Worm (Caenorhabditis elegans) whole organism, L1 larva: Measurements from ENCODE around the gene lelo-3.

Experiments used
- C04F5.9 ChIP-seq: sonication (generic microtip); optimal IDR thresholded peaks from 2 replicates; lab custom pipeline; 2016; ENCODE audit warnings: missing genetic modification characterization, missing compliant biosample characterization
- C16A3.4 ChIP-seq: fragments of 150-350 bp; optimal IDR thresholded peaks from 2 replicates; lab custom pipeline; 2014; ENCODE audit warnings: missing biosample characterization, missing genetic modification characterization
- C34B4.2 ChIP-seq: sonication (generic microtip); optimal IDR thresholded peaks from 2 replicates; lab custom pipeline; 2017; ENCODE audit warnings: mild to moderate bottlenecking, missing genetic modification characterization, missing compliant biosample characterization
- F16B12.6 ChIP-seq: fragments of 150-350 bp; optimal IDR thresholded peaks from 2 replicates; lab custom pipeline; 2014; ENCODE audit warnings: missing biosample characterization, missing genetic modification characterization
- aly-2 ChIP-seq: fragments of 150-350 bp; optimal IDR thresholded peaks from 2 replicates; lab custom pipeline; 2014; ENCODE audit warnings: missing biosample characterization, missing genetic modification characterization
- blmp-1 ChIP-seq: fragments of 150-350 bp; optimal IDR thresholded peaks from 2 replicates; lab custom pipeline; 2014; ENCODE audit warnings: missing biosample characterization, missing genetic modification characterization
- ceh-63 ChIP-seq: fragments of 200-800 bp; sonication (Bioruptor generic); optimal IDR thresholded peaks from 2 replicates; lab custom pipeline; 2018; ENCODE audit warnings: mild to moderate bottlenecking, missing genetic modification characterization, missing compliant biosample characterization
- efl-3 ChIP-seq: fragments of 200-800 bp; sonication (Bioruptor generic); optimal IDR thresholded peaks from 2 replicates; lab custom pipeline; 2018; ENCODE audit warnings: mild to moderate bottlenecking, missing genetic modification characterization, missing compliant biosample characterization
- egl-13 ChIP-seq: sonication (generic microtip); optimal IDR thresholded peaks from 2 replicates; lab custom pipeline; 2016; ENCODE audit warnings: missing genotype, missing genetic modification reagents, missing genetic modification characterization, missing compliant biosample characterization
- elt-2 ChIP-seq: sonication (generic microtip); optimal IDR thresholded peaks from 2 replicates; lab custom pipeline; 2016; ENCODE audit warnings: missing genetic modification characterization, mild to moderate bottlenecking, inconsistent platforms, missing compliant biosample characterization, missing genetic modification reagents
- ets-5 ChIP-seq: fragments of 200-800 bp; sonication (Bioruptor generic); IDR thresholded peaks from 2 replicates; pipeline ENCODE4 v1.3.6; 2022; ENCODE audit warnings: missing genetic modification characterization, missing compliant biosample characterization
- grh-1 ChIP-seq: fragments of 200-800 bp; sonication (Bioruptor generic); IDR thresholded peaks from 2 replicates; pipeline ENCODE4 v1.3.6; 2022; ENCODE audit warnings: missing genetic modification reagents, missing genetic modification characterization, missing compliant biosample characterization
- hpl-2 ChIP-seq: fragments of 150-350 bp; optimal IDR thresholded peaks from 2 replicates; lab custom pipeline; 2014; ENCODE audit warnings: missing biosample characterization, missing genetic modification reagents, missing genetic modification characterization
- irx-1 ChIP-seq: sonication (generic microtip); optimal IDR thresholded peaks from 2 replicates; lab custom pipeline; 2016; ENCODE audit warnings: missing genetic modification characterization, missing compliant biosample characterization
- isw-1 ChIP-seq: fragments of 200-800 bp; sonication (Bioruptor generic); IDR thresholded peaks from 2 replicates; pipeline ENCODE4 v1.3.6; 2022; ENCODE audit warnings: missing genetic modification characterization, missing compliant biosample characterization
- lin-14 ChIP-seq: fragments of 200-800 bp; sonication (Bioruptor generic); optimal IDR thresholded peaks from 2 replicates; lab custom pipeline; 2018; ENCODE audit warnings: mild to moderate bottlenecking, missing genetic modification characterization, moderate library complexity, missing compliant biosample characterization
- lir-3 ChIP-seq: sonication (generic microtip); optimal IDR thresholded peaks from 2 replicates; lab custom pipeline; 2016; ENCODE audit warnings: mild to moderate bottlenecking, missing genetic modification characterization, moderate library complexity, missing compliant biosample characterization; ENCODE audit not compliant: poor library complexity
- mab-9 ChIP-seq: fragments of 200-800 bp; sonication (Bioruptor generic); IDR thresholded peaks from 2 replicates; pipeline ENCODE4 v1.3.6; 2022; ENCODE audit warnings: missing genetic modification reagents, missing genetic modification characterization, missing compliant biosample characterization
- mef-2 ChIP-seq: fragments of 150-350 bp; optimal IDR thresholded peaks from 2 replicates; lab custom pipeline; 2014; ENCODE audit warnings: missing biosample characterization, missing genetic modification characterization
- nhr-11 ChIP-seq: fragments of 150-350 bp; optimal IDR thresholded peaks from 2 replicates; lab custom pipeline; 2014; ENCODE audit warnings: missing biosample characterization, missing genetic modification characterization
- nhr-12 ChIP-seq: sonication (generic microtip); optimal IDR thresholded peaks from 2 replicates; lab custom pipeline; 2017; ENCODE audit warnings: missing biosample characterization, missing genetic modification characterization
- nhr-20 ChIP-seq: sonication (generic microtip); optimal IDR thresholded peaks from 2 replicates; lab custom pipeline; 2016; ENCODE audit warnings: mild to moderate bottlenecking, missing genetic modification characterization, missing compliant biosample characterization
- nhr-47 ChIP-seq: sonication (generic microtip); optimal IDR thresholded peaks from 2 replicates; lab custom pipeline; 2016; ENCODE audit warnings: mild to moderate bottlenecking, missing genetic modification characterization, moderate library complexity, missing compliant biosample characterization
- nhr-77 ChIP-seq: fragments of 150-350 bp; optimal IDR thresholded peaks from 2 replicates; lab custom pipeline; 2014; ENCODE audit warnings: missing biosample characterization, missing genetic modification characterization
- nhr-90 ChIP-seq: sonication (generic microtip); optimal IDR thresholded peaks from 2 replicates; lab custom pipeline; 2016; ENCODE audit warnings: mild to moderate bottlenecking, missing genetic modification characterization, missing compliant biosample characterization; ENCODE audit not compliant: poor library complexity
- pag-3 ChIP-seq: sonication (generic microtip); optimal IDR thresholded peaks from 2 replicates; lab custom pipeline; 2017; ENCODE audit warnings: missing genetic modification characterization, mild to moderate bottlenecking, missing compliant biosample characterization, antibody characterized with exemption, borderline replicate concordance; ENCODE audit not compliant: insufficient read depth
- pax-3 ChIP-seq: fragments of 200-800 bp; sonication (Bioruptor generic); optimal IDR thresholded peaks from 2 replicates; lab custom pipeline; 2018; ENCODE audit warnings: mild to moderate bottlenecking, missing genetic modification characterization, moderate library complexity, missing compliant biosample characterization
- rnt-1 ChIP-seq: sonication (generic microtip); optimal IDR thresholded peaks from 2 replicates; lab custom pipeline; 2016; ENCODE audit warnings: mild to moderate bottlenecking, missing genetic modification characterization, moderate library complexity, missing compliant biosample characterization
- snu-23 ChIP-seq: sonication (generic microtip); optimal IDR thresholded peaks from 2 replicates; lab custom pipeline; 2016; ENCODE audit warnings: missing genetic modification characterization, missing compliant biosample characterization
- sox-4 ChIP-seq: sonication (generic microtip); optimal IDR thresholded peaks from 2 replicates; lab custom pipeline; 2016; ENCODE audit warnings: missing genetic modification characterization, missing compliant biosample characterization
- sptf-1 ChIP-seq: fragments of 150-350 bp; optimal IDR thresholded peaks from 2 replicates; lab custom pipeline; 2014; ENCODE audit warnings: missing biosample characterization, missing genetic modification characterization
- tbx-2 ChIP-seq: sonication (generic microtip); optimal IDR thresholded peaks from 2 replicates; lab custom pipeline; 2016; ENCODE audit warnings: missing genetic modification characterization, missing compliant biosample characterization
- tlp-1 ChIP-seq: fragments of 150-350 bp; optimal IDR thresholded peaks from 2 replicates; lab custom pipeline; 2014; ENCODE audit warnings: missing biosample characterization, missing genetic modification characterization
- xbp-1 ChIP-seq: sonication (generic microtip); optimal IDR thresholded peaks from 2 replicates; lab custom pipeline; 2016; ENCODE audit warnings: missing genetic modification characterization, missing compliant biosample characterization
- zag-1 ChIP-seq: fragments of 150-350 bp; optimal IDR thresholded peaks from 2 replicates; lab custom pipeline; 2014; ENCODE audit warnings: missing biosample characterization, missing genetic modification characterization

Gene lelo-3

DNA sequence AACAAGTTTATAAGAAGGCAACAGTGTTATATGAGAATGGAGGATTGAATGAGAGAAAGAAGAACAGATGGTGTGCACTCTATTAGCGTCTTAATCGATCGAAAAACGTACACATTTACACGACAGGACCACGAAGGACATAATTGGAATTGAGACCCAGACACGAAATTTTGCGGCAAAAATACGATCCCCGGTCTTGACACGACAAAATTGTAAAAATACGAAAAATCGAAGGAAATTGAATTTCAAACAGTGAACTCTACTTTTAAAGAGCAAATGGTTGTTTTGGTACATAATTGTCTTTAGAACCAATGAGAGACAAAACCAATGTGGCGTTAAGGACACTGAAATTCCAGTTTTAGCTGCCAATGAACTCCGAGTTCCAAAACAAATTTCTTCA is at the start of gene lelo-3:
Gene lelo-3 (minus strand): TSS at position 101 of the 400 bp plus-strand sequence.
- no peak for TF ChIP-seq egl-13 (tag; lab: Kevin White, UChicago)
- no peak for TF ChIP-seq tbx-2 (tag; lab: Kevin White, UChicago)
- TF ChIP-seq, all 84 proteins: peak for 0

DNA sequence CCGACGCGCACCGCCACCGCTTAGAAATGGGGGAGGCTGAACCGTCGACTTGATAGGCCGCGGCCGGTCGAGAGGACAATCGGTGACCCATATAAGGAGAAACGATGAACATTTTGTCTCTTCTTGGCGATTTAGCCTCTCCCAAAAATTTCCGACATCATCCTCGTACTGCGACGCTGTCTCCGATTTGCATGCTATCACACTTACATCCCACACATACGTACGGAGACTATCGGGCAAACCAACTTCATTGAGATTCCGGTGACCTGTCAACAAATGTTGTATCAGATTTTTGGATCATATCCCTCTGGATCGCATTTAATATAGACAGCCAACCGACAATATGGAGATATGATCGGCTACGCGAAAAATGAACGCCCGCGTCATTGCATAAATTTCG is 44.2 kb upstream of the lelo-3 start:
- TF ChIP-seq nhr-77 (tag; lab: Kevin White, UChicago): no peak
- peak; percentile 63 for TF ChIP-seq blmp-1 (tag; lab: Kevin White, UChicago)

DNA sequence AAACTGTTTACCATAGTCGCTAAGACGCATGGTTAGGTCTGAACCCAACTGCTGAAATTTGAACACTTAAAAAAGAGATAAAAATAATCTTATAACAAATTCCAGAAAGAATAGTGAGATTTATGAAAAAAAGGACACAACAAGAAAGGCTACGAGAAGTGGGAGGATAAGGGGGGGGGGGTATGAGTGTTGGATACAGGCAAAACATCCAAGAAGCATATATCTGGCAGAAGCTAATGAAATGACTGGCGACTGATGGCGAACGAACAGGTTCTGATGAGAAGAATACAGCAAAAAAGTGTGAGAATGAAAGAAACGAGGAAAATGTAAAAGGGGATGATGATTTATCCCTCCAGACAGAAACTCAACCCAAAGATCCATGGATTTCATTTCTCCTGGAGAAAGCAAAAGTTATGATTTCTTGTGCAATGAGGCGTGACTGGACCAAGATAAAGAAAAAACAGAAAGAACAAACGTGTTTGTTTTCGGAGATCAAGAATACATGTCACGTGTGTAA is 43.6 kb upstream of the lelo-3 start, which contains the start of gene ptr-4:
Gene ptr-4 (minus strand): TSS at position 51 of the 517 bp plus-strand sequence.
- no peak for TF ChIP-seq isw-1
- TF ChIP-seq pax-3: no peak
- TF ChIP-seq sox-4 (tag; lab: Kevin White, UChicago): no peak
- TF ChIP-seq snu-23: no peak
- no peak for TF ChIP-seq irx-1 (tag; lab: Kevin White, UChicago)
- no peak for TF ChIP-seq rnt-1 (tag; lab: Kevin White, UChicago)
- no peak for TF ChIP-seq blmp-1 (tag; lab: Kevin White, UChicago)
- no peak for TF ChIP-seq mef-2
- TF ChIP-seq mab-9 (GFP tag; lab: Robert Waterston, UW): no peak
- TF ChIP-seq grh-1 (GFP tag; lab: Robert Waterston, UW): no peak
- TF ChIP-seq lir-3 (tag; lab: Kevin White, UChicago): no peak
- TF ChIP-seq C34B4.2 (tag; lab: Kevin White, UChicago): no peak

DNA sequence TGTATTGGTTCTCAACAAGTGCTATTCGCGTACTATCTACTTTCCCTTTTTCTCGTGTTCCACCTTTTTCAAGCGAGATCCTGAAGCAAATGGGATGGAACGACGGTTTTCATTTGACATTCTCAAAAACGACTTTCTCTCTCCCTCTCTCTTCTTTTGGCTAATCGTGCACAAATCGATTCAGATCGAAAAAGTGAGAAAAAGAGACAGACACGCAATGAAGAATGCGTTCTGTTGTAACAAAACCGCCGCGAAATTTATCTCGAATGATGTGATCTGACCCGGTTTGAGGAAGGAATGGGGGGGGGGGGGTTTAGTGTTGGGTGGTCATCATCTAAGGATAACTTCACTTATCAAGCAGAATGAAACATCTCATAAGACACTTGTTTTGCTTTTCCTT is 42.0 kb upstream of the lelo-3 start:
- TF ChIP-seq zag-1 (no peak), sptf-1 (tag; lab: Kevin White, UChicago) (no peak), blmp-1 (tag; lab: Kevin White, UChicago) (peak; percentile 86)

DNA sequence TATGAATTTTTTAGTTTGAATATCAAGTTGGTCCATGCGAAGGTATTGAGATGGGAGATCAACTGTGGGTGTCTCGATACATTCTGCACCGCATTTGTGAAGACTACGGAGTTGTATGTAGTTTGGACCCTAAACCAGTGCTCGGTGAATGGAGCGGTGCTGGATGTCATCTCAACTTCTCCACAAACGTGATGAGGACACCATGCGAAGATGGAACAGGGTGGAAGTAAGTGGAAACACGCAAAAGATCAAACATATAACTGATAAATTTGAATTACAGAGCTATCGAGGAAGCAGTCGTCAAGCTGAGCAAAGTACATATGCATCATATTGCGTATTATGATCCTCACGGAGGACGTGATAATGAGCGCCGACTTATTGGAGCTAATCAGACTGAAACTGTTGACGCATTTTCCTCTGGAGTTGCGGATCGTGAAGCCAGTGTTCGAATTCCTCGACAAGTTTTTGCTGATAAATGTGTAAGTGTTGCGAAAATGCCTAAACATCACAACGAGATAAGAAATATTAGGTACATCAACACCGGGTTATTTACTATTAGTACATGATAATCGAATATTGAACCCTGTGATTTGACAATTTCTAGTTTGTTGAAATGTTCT is 36.9 kb upstream of the lelo-3 start:
- TF ChIP-seq hpl-2 (GFP tag; lab: Kevin White, UChicago) (no peak), pag-3 (no peak), elt-2 (tag; lab: Kevin White, UChicago) (peak; percentile 95), tlp-1 (tag; lab: Kevin White, UChicago) (no peak), nhr-11 (no peak), sox-4 (tag; lab: Kevin White, UChicago) (no peak), F16B12.6 (tag; lab: Kevin White, UChicago) (no peak), ceh-63 (GFP tag; lab: Kevin White, UChicago) (no peak), nhr-90 (tag; lab: Kevin White, UChicago) (peak; percentile 12), nhr-47 (tag; lab: Kevin White, UChicago) (no peak), efl-3 (GFP tag; lab: Kevin White, UChicago) (no peak), mab-9 (GFP tag; lab: Robert Waterston, UW) (no peak), lin-14 (GFP tag; lab: Kevin White, UChicago) (no peak), isw-1 (no peak), xbp-1 (no peak), nhr-20 (tag; lab: Kevin White, UChicago) (peak; percentile 4), lir-3 (tag; lab: Kevin White, UChicago) (no peak), C04F5.9 (tag; lab: Kevin White, UChicago) (no peak), pax-3 (no peak), ets-5 (GFP tag; lab: Robert Waterston, UW) (no peak), nhr-12 (tag; lab: Kevin White, UChicago) (no peak), C16A3.4 (tag; lab: Kevin White, UChicago) (no peak), aly-2 (tag; lab: Kevin White, UChicago) (no peak)
